Fruit fly (Drosophila melanogaster) S2 (cell line): Measurements from ENCODE around the gene Non3.

ENCODE experiments used
- CG8478 ChIP-seq: fragments of >200 bp; optimal IDR thresholded peaks from 2 replicates; lab custom pipeline; 2018
- CTCF ChIP-seq, 2 experiments: fragments of >200 bp; optimal IDR thresholded peaks; 2 replicates each; lab custom pipeline; 2018

DNA sequence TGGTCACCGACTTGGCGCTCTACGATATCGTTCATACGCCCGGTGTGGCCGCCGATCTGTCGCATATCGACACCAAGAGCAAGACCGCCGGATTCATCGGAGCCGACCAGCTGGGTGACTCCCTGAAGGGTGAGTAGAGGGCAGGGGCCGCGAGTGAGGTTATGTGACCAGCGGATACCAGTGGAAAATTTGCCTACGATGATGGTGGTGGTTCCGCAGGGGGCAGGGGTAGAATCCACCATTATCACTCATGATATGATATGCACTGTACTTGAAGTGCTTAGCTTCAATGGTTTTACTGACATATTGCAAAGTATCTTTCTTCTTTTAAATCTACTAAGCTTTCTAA, 3.3 kb downstream of the Non3 start:
- TF ChIP-seq CG8478 (lab: Kevin White, UChicago) (no peak), CTCF (optimal IDR thresholded peaks at IDR 0.05; lab: Kevin White, UChicago) (no peak)
